Fruit fly (Drosophila melanogaster) whole organism: ENCODE data around the gene CG32755.

Experiments used
- CG8478 ChIP-seq: fragments of >200 bp; optimal IDR thresholded peaks from 2 replicates; lab custom pipeline; 2018; ENCODE audit warnings: inconsistent platforms
- Dll ChIP-seq: fragments of >200 bp; optimal IDR thresholded peaks from 2 replicates; lab custom pipeline; 2017
- pan ChIP-seq: fragments of >200 bp; optimal IDR thresholded peaks from 2 replicates; lab custom pipeline; 2017
- psq ChIP-seq: fragments of >200 bp; optimal IDR thresholded peaks from 2 replicates; lab custom pipeline; 2017

DNA sequence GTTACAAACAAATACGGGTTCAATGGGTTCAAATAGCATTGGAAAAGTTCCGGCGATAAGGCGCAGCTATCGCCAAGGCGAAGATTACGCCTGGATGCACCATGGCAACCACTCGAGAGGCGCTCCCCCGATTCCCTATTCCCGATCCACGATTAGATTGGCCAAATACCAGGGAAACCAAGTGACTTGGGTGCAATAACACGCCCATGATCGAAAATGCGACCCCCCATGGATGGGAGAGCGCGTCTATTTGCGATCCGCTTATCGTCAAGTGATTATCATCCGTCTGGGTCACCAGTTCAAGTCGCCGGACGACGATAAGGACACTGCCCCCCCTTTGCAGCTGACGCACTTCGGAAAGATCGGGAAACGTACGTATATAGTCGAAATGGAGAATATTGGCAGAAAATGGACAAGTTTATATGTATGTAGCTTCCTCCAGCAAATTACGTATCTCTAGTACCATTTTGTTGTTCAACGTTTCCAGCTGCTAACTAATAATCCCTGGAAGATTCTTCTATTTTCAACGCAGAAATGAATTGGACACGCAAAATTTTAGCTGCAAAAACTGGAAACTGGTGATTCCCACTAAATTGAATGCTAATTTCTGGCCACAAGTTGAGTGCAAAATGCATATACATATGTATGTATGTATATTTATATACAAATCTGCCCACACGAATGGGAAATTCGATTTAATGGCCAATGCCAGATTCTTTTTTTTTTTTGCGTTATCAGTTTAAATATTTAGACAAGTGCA, 34.9 kb upstream of the CG32755 start:
- TF ChIP-seq Dll (lab: Kevin White, UChicago) (no peak), psq (lab: Kevin White, UChicago) (no peak), pan (no peak), CG8478 (lab: Kevin White, UChicago) (no peak)
